Fruit fly (Drosophila melanogaster) whole organism, embryonic: ENCODE measurements around the gene Sr-CIII.

ENCODE experiments used
- B-H1 ChIP-seq: fragments of 200-800 bp; sonication (Bioruptor generic); IDR thresholded peaks from 3 replicates; pipeline ENCODE4 v1.3.6; 2022; ENCODE audit warnings: missing biosample characterization, missing genetic modification characterization
- Bgb ChIP-seq: fragments of 200-800 bp; sonication (Bioruptor generic); IDR thresholded peaks from 2 replicates; pipeline ENCODE4 v1.3.6; 2022; ENCODE audit warnings: missing biosample characterization, missing genetic modification characterization; ENCODE audit not compliant: partially characterized antibody
- BtbVII ChIP-seq: fragments of 200-800 bp; sonication (Bioruptor generic); optimal IDR thresholded peaks from 3 replicates; lab custom pipeline; 2017; ENCODE audit warnings: missing biosample characterization, mild to moderate bottlenecking, missing genetic modification characterization
- CG12769 ChIP-seq: fragments of 200-800 bp; sonication (Bioruptor generic); optimal IDR thresholded peaks from 2 replicates; lab custom pipeline; 2019; ENCODE audit warnings: missing biosample characterization, mild to moderate bottlenecking, missing genetic modification characterization, moderate library complexity
- CG15011 ChIP-seq: fragments of 200-800 bp; sonication (Bioruptor generic); optimal IDR thresholded peaks from 3 replicates; lab custom pipeline; 2018; ENCODE audit warnings: missing biosample characterization, mild to moderate bottlenecking, missing genetic modification characterization
- CG16779 ChIP-seq: fragments of 200-800 bp; sonication (Bioruptor generic); IDR thresholded peaks from 2 replicates; pipeline ENCODE4 v1.3.6; 2022; ENCODE audit warnings: missing biosample characterization, missing genetic modification characterization
- CG17328 ChIP-seq: fragments of 200-800 bp; sonication (Bioruptor generic); IDR thresholded peaks from 2 replicates; pipeline ENCODE4 v1.3.6; 2022; ENCODE audit warnings: missing biosample characterization, missing genetic modification characterization
- CG2678 ChIP-seq: fragments of 200-800 bp; sonication (Bioruptor generic); optimal IDR thresholded peaks from 3 replicates; lab custom pipeline; 2019; ENCODE audit warnings: missing biosample characterization, mild to moderate bottlenecking, missing genetic modification characterization, moderate library complexity
- CG3281 ChIP-seq: fragments of 200-800 bp; sonication (Bioruptor generic); optimal IDR thresholded peaks from 3 replicates; lab custom pipeline; 2017; ENCODE audit warnings: missing biosample characterization, mild to moderate bottlenecking, missing genetic modification characterization
- CG34376 ChIP-seq: fragments of 200-800 bp; sonication (Bioruptor generic); optimal IDR thresholded peaks from 2 replicates; lab custom pipeline; 2018; ENCODE audit warnings: missing biosample characterization, mild to moderate bottlenecking, missing genetic modification characterization
- CG4820 ChIP-seq: fragments of 200-800 bp; sonication (Bioruptor generic); optimal IDR thresholded peaks from 3 replicates; lab custom pipeline; 2016; ENCODE audit warnings: missing biosample characterization, missing genetic modification characterization
- CG5180 ChIP-seq: fragments of 200-800 bp; sonication (Bioruptor generic); optimal IDR thresholded peaks from 3 replicates; lab custom pipeline; 2017; ENCODE audit warnings: missing biosample characterization, missing genetic modification characterization, mild to moderate bottlenecking, moderate library complexity, missing genetic modification reagents
- CG6813 ChIP-seq: fragments of 200-800 bp; sonication (Bioruptor generic); optimal IDR thresholded peaks from 2 replicates; lab custom pipeline; 2017; ENCODE audit warnings: missing biosample characterization, missing genetic modification characterization, mild to moderate bottlenecking, moderate library complexity, missing genetic modification reagents
- CG7357 ChIP-seq: fragments of 200-800 bp; sonication (Bioruptor generic); IDR thresholded peaks from 3 replicates; pipeline ENCODE4 v1.3.6; 2022; ENCODE audit warnings: missing biosample characterization, missing genetic modification characterization
- CG9797 ChIP-seq: fragments of 200-800 bp; sonication (Bioruptor generic); optimal IDR thresholded peaks from 3 replicates; lab custom pipeline; 2018; ENCODE audit warnings: missing biosample characterization, mild to moderate bottlenecking, missing genetic modification characterization
- CG9817 ChIP-seq: fragments of 200-800 bp; sonication (Bioruptor generic); optimal IDR thresholded peaks from 2 replicates; lab custom pipeline; 2018; ENCODE audit warnings: missing biosample characterization, mild to moderate bottlenecking, missing genetic modification characterization, moderate library complexity
- CrebB ChIP-seq: fragments of 200-800 bp; sonication (Bioruptor generic); optimal IDR thresholded peaks from 3 replicates; lab custom pipeline; 2018; ENCODE audit warnings: missing biosample characterization, mild to moderate bottlenecking, missing genetic modification characterization
- Doc3 ChIP-seq: fragments of 200-800 bp; sonication (Bioruptor generic); IDR thresholded peaks from 3 replicates; pipeline ENCODE4 v1.3.6; 2022; ENCODE audit warnings: missing biosample characterization, missing genetic modification characterization; ENCODE audit not compliant: partially characterized antibody
- Fer3 ChIP-seq: fragments of 200-800 bp; sonication (Bioruptor generic); optimal IDR thresholded peaks from 2 replicates; lab custom pipeline; 2018; ENCODE audit warnings: missing biosample characterization, mild to moderate bottlenecking, missing genetic modification characterization, moderate library complexity
- Gug ChIP-seq: fragments of 200-800 bp; sonication (Bioruptor generic); IDR thresholded peaks from 4 replicates; pipeline ENCODE4 v1.3.6; 2022; ENCODE audit warnings: missing biosample characterization, missing genetic modification characterization
- H15 ChIP-seq: fragments of 200-800 bp; sonication (Bioruptor generic); IDR thresholded peaks from 3 replicates; pipeline ENCODE4 v1.3.6; 2022; ENCODE audit warnings: missing biosample characterization, missing genetic modification characterization
- Hmx ChIP-seq: fragments of 200-800 bp; sonication (Bioruptor generic); optimal IDR thresholded peaks from 2 replicates; lab custom pipeline; 2016; ENCODE audit warnings: missing biosample characterization, missing genetic modification characterization
- Max ChIP-seq: fragments of 200-800 bp; sonication (Bioruptor generic); optimal IDR thresholded peaks from 2 replicates; lab custom pipeline; 2016; ENCODE audit warnings: missing biosample characterization, mild to moderate bottlenecking, missing genetic modification characterization
- NC2α ChIP-seq: fragments of 200-800 bp; sonication (Bioruptor generic); optimal IDR thresholded peaks from 2 replicates; lab custom pipeline; 2016; ENCODE audit warnings: missing biosample characterization, missing genetic modification characterization
- Nf-YA ChIP-seq: fragments of 200-800 bp; sonication (Bioruptor generic); IDR thresholded peaks from 2 replicates; pipeline ENCODE4 v1.3.6; 2022; ENCODE audit warnings: missing biosample characterization, missing genetic modification characterization
- Opbp ChIP-seq: fragments of 200-800 bp; sonication (Bioruptor generic); IDR thresholded peaks from 3 replicates; pipeline ENCODE4 v1.3.6; 2022; ENCODE audit warnings: missing biosample characterization, missing genetic modification characterization; ENCODE audit not compliant: partially characterized antibody
- Pdp1 ChIP-seq, 2 experiments: fragments of 200-800 bp; sonication (Bioruptor generic); optimal IDR thresholded peaks; 3 replicates each; lab custom pipeline; 2016; ENCODE audit warnings: missing biosample characterization in 2 of 2, missing genetic modification characterization in 2 of 2, mild to moderate bottlenecking in 1 of 2, moderate library complexity in 1 of 2
- Rfx ChIP-seq: fragments of 200-800 bp; sonication (Bioruptor generic); IDR thresholded peaks from 2 replicates; pipeline ENCODE4 v1.3.6; 2022; ENCODE audit warnings: missing biosample characterization, missing genetic modification characterization
- Usf ChIP-seq: fragments of 200-800 bp; sonication (Bioruptor generic); optimal IDR thresholded peaks from 2 replicates; lab custom pipeline; 2017; ENCODE audit warnings: missing genotype, missing biosample characterization, missing genetic modification characterization
- abd-A ChIP-seq: fragments of 200-800 bp; sonication (Bioruptor generic); optimal IDR thresholded peaks from 3 replicates; lab custom pipeline; 2019; ENCODE audit warnings: missing biosample characterization, mild to moderate bottlenecking, missing genetic modification characterization, moderate library complexity
- caup ChIP-seq: fragments of 200-800 bp; sonication (Bioruptor generic); optimal IDR thresholded peaks from 3 replicates; lab custom pipeline; 2017; ENCODE audit warnings: missing biosample characterization, mild to moderate bottlenecking, missing genetic modification characterization, moderate library complexity; ENCODE audit not compliant: severe bottlenecking
- croc ChIP-seq: fragments of 200-800 bp; sonication (Bioruptor generic); conservative IDR thresholded peaks from 3 replicates; pipeline ENCODE4 v1.3.6; 2022; ENCODE audit warnings: missing biosample characterization, missing genetic modification characterization
- gsb-n ChIP-seq: fragments of 200-800 bp; sonication (Bioruptor generic); optimal IDR thresholded peaks from 3 replicates; lab custom pipeline; 2018; ENCODE audit warnings: missing biosample characterization, mild to moderate bottlenecking, missing genetic modification characterization
- hbn ChIP-seq: fragments of 200-800 bp; sonication (Bioruptor generic); IDR thresholded peaks from 2 replicates; pipeline ENCODE4 v1.3.6; 2022; ENCODE audit warnings: missing biosample characterization, missing genetic modification characterization; ENCODE audit not compliant: partially characterized antibody
- ind ChIP-seq: fragments of 200-800 bp; sonication (Bioruptor generic); optimal IDR thresholded peaks from 3 replicates; lab custom pipeline; 2016; ENCODE audit warnings: missing biosample characterization, missing genetic modification characterization
- mirr ChIP-seq: fragments of 200-800 bp; sonication (Bioruptor generic); optimal IDR thresholded peaks from 3 replicates; lab custom pipeline; 2018; ENCODE audit warnings: missing biosample characterization, mild to moderate bottlenecking, missing genetic modification characterization
- oc ChIP-seq: fragments of 200-800 bp; sonication (Bioruptor generic); optimal IDR thresholded peaks from 2 replicates; lab custom pipeline; 2018; ENCODE audit warnings: missing biosample characterization, mild to moderate bottlenecking, missing genetic modification characterization, moderate library complexity
- odd ChIP-seq: fragments of 200-800 bp; sonication (Bioruptor generic); optimal IDR thresholded peaks from 2 replicates; lab custom pipeline; 2017; ENCODE audit warnings: missing biosample characterization, mild to moderate bottlenecking, missing genetic modification characterization
- org-1 ChIP-seq: fragments of 200-800 bp; sonication (Bioruptor generic); optimal IDR thresholded peaks from 2 replicates; lab custom pipeline; 2017; ENCODE audit warnings: missing biosample characterization, missing genetic modification characterization
- phol ChIP-seq: fragments of 200-800 bp; sonication (Bioruptor generic); optimal IDR thresholded peaks from 3 replicates; lab custom pipeline; 2018; ENCODE audit warnings: missing biosample characterization, mild to moderate bottlenecking, missing genetic modification characterization, moderate library complexity
- pita ChIP-seq: fragments of 200-800 bp; sonication (Bioruptor generic); optimal IDR thresholded peaks from 2 replicates; lab custom pipeline; 2017; ENCODE audit warnings: missing biosample characterization, mild to moderate bottlenecking, missing genetic modification characterization
- ranshi ChIP-seq: fragments of 200-800 bp; sonication (Bioruptor generic); IDR thresholded peaks from 2 replicates; pipeline ENCODE4 v1.3.6; 2022; ENCODE audit warnings: missing biosample characterization, missing genetic modification characterization
- repo ChIP-seq: fragments of 200-800 bp; sonication (Bioruptor generic); optimal IDR thresholded peaks from 2 replicates; lab custom pipeline; 2016; ENCODE audit warnings: missing biosample characterization, missing genetic modification characterization
- schlank ChIP-seq: fragments of 200-800 bp; sonication (Bioruptor generic); optimal IDR thresholded peaks from 2 replicates; lab custom pipeline; 2018; ENCODE audit warnings: missing biosample characterization, mild to moderate bottlenecking, missing genetic modification characterization
- sim ChIP-seq: fragments of 200-800 bp; sonication (Bioruptor generic); IDR thresholded peaks from 2 replicates; pipeline ENCODE4 v1.3.6; 2022; ENCODE audit warnings: missing biosample characterization, missing genetic modification characterization
- slbo ChIP-seq: fragments of 200-800 bp; sonication (Bioruptor generic); IDR thresholded peaks from 2 replicates; pipeline ENCODE4 v1.3.6; 2022; ENCODE audit warnings: missing biosample characterization, missing genetic modification characterization
- ssp ChIP-seq: fragments of 200-800 bp; sonication (Bioruptor generic); IDR thresholded peaks from 2 replicates; pipeline ENCODE4 v1.3.6; 2022; ENCODE audit warnings: missing biosample characterization, missing genetic modification characterization
- tna ChIP-seq: fragments of 200-800 bp; sonication (Bioruptor generic); IDR thresholded peaks from 2 replicates; pipeline ENCODE4 v1.3.6; 2022; ENCODE audit warnings: missing biosample characterization, missing genetic modification characterization; ENCODE audit not compliant: partially characterized antibody
- zf30C ChIP-seq: fragments of 200-800 bp; sonication (Bioruptor generic); optimal IDR thresholded peaks from 3 replicates; lab custom pipeline; 2018; ENCODE audit warnings: missing biosample characterization, mild to moderate bottlenecking, missing genetic modification characterization

Gene Sr-CIII

dm6 chr2L:4118983-4119670 is 1.0 kb upstream of the Sr-CIII start (continued):
- no peak for TF ChIP-seq Opbp
- TF ChIP-seq H15: peak; percentile 84
- TF ChIP-seq Doc3 (GFP tag; lab: Robert Waterston, UW): no peak
- TF ChIP-seq mirr (GFP tag; lab: Kevin White, UChicago): no peak
- peak; percentile 66 for TF ChIP-seq Rfx (GFP tag; lab: Robert Waterston, UW)
- TF ChIP-seq Usf (GFP tag; lab: Kevin White, UChicago): peak; percentile 23
- peak; percentile 89 for TF ChIP-seq CG2678 (tag; lab: Kevin White, UChicago)
- peak; percentile 71 for TF ChIP-seq ind (GFP tag; lab: Kevin White, UChicago)
- peak; percentile 57 for TF ChIP-seq CG5180 (GFP tag; lab: Kevin White, UChicago)
- TF ChIP-seq caup (GFP tag; lab: Kevin White, UChicago): peak; percentile 62
- TF ChIP-seq B-H1 (GFP tag; lab: Robert Waterston, UW): peak; percentile 65
- TF ChIP-seq pita (GFP tag; lab: Kevin White, UChicago): no peak
- no peak for TF ChIP-seq CG16779 (GFP tag; lab: Robert Waterston, UW)
- peak; percentile 87 for TF ChIP-seq phol
- TF ChIP-seq Bgb (GFP tag; lab: Robert Waterston, UW): no peak
- peak; percentile 87 for TF ChIP-seq zf30C (GFP tag; lab: Kevin White, UChicago)
- TF ChIP-seq NC2α: peak; percentile 44
- TF ChIP-seq CrebB (tag; lab: Kevin White, UChicago): peak; percentile 64
- TF ChIP-seq gsb-n (tag; lab: Kevin White, UChicago): peak; percentile 95
- peak; percentile 53 for TF ChIP-seq odd (GFP tag; lab: Kevin White, UChicago)
- TF ChIP-seq Pdp1 (GFP tag; optimal IDR thresholded peaks at IDR 0.05; lab: Kevin White, UChicago): peak in 1 of 2 experiments; percentile 79
- peak; percentile 77 for TF ChIP-seq slbo (GFP tag; lab: Robert Waterston, UW)
- peak; percentile 58 for TF ChIP-seq CG9817 (tag; lab: Kevin White, UChicago)
- TF ChIP-seq tna: no peak
- TF ChIP-seq CG6813 (GFP tag; lab: Kevin White, UChicago): peak; percentile 71
- peak; percentile 84 for TF ChIP-seq CG4820 (GFP tag; lab: Kevin White, UChicago)
- TF ChIP-seq CG9797 (GFP tag; lab: Kevin White, UChicago): no peak
- peak; percentile 64; the same call in 3 of the 4 replicates for TF ChIP-seq Gug (GFP tag; lab: Robert Waterston, UW)
- peak; percentile 78 for TF ChIP-seq Fer3 (tag; lab: Kevin White, UChicago)
- TF ChIP-seq BtbVII: peak; percentile 37
- TF ChIP-seq ssp (GFP tag; lab: Robert Waterston, UW): peak; percentile 55
- peak; percentile 63 for TF ChIP-seq CG12769 (tag; lab: Kevin White, UChicago)
- TF ChIP-seq abd-A (tag; lab: Kevin White, UChicago): no peak
- TF ChIP-seq croc (GFP tag; lab: Robert Waterston, UW): peak; percentile 86
- peak; percentile 75 for TF ChIP-seq CG3281
- TF ChIP-seq schlank: no peak
- TF ChIP-seq CG17328 (GFP tag; lab: Robert Waterston, UW): peak; percentile 87
- TF ChIP-seq Hmx (GFP tag; lab: Kevin White, UChicago): peak; percentile 20
- peak; percentile 79 for TF ChIP-seq ranshi (GFP tag; lab: Robert Waterston, UW)
- TF ChIP-seq Max (GFP tag; lab: Kevin White, UChicago): peak; percentile 76
- TF ChIP-seq org-1 (GFP tag; lab: Kevin White, UChicago): peak; percentile 67
- peak; percentile 65; the same call in 1 of the 3 replicates for TF ChIP-seq CG7357 (GFP tag; lab: Robert Waterston, UW)
- TF ChIP-seq hbn (GFP tag; lab: Robert Waterston, UW): no peak
- TF ChIP-seq CG34376 (GFP tag; lab: Kevin White, UChicago): peak; percentile 17
- TF ChIP-seq sim: peak; percentile 84
- peak; percentile 48 for TF ChIP-seq repo
- TF ChIP-seq CG15011 (GFP tag; lab: Kevin White, UChicago): peak; percentile 69
- peak; percentile 19 for TF ChIP-seq oc (tag; lab: Kevin White, UChicago)
- peak; percentile 65 for TF ChIP-seq Nf-YA (GFP tag; lab: Robert Waterston, UW)
